Worm (Caenorhabditis elegans) whole organism, midembryonic: ENCODE measurements around the gene gmap-2.

Experiments used
- T22C8.4 ChIP-seq: fragments of 200-800 bp; sonication (Bioruptor generic); IDR thresholded peaks from 2 replicates; pipeline ENCODE4 v1.3.6; 2022; ENCODE audit warnings: missing genetic modification characterization, missing compliant biosample characterization
- cog-1 ChIP-seq: sonication (generic microtip); optimal IDR thresholded peaks from 2 replicates; lab custom pipeline; 2016; ENCODE audit warnings: missing genetic modification characterization, missing compliant biosample characterization
- flt-1 ChIP-seq: fragments of 200-800 bp; sonication (Bioruptor generic); IDR thresholded peaks from 2 replicates; pipeline ENCODE4 v1.3.6; 2022; ENCODE audit warnings: missing genetic modification characterization, missing compliant biosample characterization
- klf-2 ChIP-seq: fragments of 200-800 bp; sonication (Bioruptor generic); conservative IDR thresholded peaks from 2 replicates; pipeline ENCODE4 v1.3.6; 2022; ENCODE audit warnings: missing genetic modification reagents, missing genetic modification characterization, missing compliant biosample characterization
- med-1 ChIP-seq: sonication (generic microtip); optimal IDR thresholded peaks from 2 replicates; lab custom pipeline; 2017; ENCODE audit warnings: missing genetic modification characterization, mild to moderate bottlenecking, missing compliant biosample characterization, antibody characterized with exemption, missing genetic modification reagents; ENCODE audit not compliant: insufficient read depth
- ref-1 ChIP-seq: fragments of 200-800 bp; sonication (Bioruptor generic); conservative IDR thresholded peaks from 2 replicates; pipeline ENCODE4 v1.3.6; 2022; ENCODE audit warnings: missing genetic modification reagents, missing genetic modification characterization, missing compliant biosample characterization
- tab-1 ChIP-seq: fragments of 200-800 bp; sonication (Bioruptor generic); IDR thresholded peaks from 2 replicates; pipeline ENCODE4 v1.3.6; 2022; ENCODE audit warnings: missing genetic modification characterization, missing compliant biosample characterization
- ztf-23 ChIP-seq: fragments of 200-800 bp; sonication (Bioruptor generic); IDR thresholded peaks from 2 replicates; pipeline ENCODE4 v1.3.6; 2022; ENCODE audit warnings: missing genetic modification reagents, missing genetic modification characterization, missing compliant biosample characterization
- ztf-29 ChIP-seq: fragments of 200-800 bp; sonication (Bioruptor generic); IDR thresholded peaks from 2 replicates; pipeline ENCODE4 v1.3.6; 2022; ENCODE audit warnings: missing genetic modification reagents, missing genetic modification characterization, missing compliant biosample characterization

gmap-2 gene

ce11 chrX:12943166-12943565 is at the start of gene gmap-2:
Gene gmap-2, minus strand, starts transcription at chrX:12943266.
- no peak for TF ChIP-seq cog-1 (tag; lab: Kevin White, UChicago)
- TF ChIP-seq ztf-23 (GFP tag; lab: Robert Waterston, UW), result no peak
- no peak for TF ChIP-seq T22C8.4
- no peak for TF ChIP-seq med-1
- no peak for TF ChIP-seq ztf-29
- TF ChIP-seq tab-1 (GFP tag; lab: Robert Waterston, UW), result no peak
- no peak for TF ChIP-seq klf-2

- TF ChIP-seq ztf-23 (GFP tag; lab: Robert Waterston, UW), result no peak
- TF ChIP-seq klf-2, result no peak
- TF ChIP-seq T22C8.4, result peak; percentile 59; the same call in 1 of the 2 replicates
Measured at ce11 chrX:12990529-12991520, 47.8 kb upstream of the gmap-2 start, which contains the start of the genes F11C1.1 and vwa-8. Gene F11C1.1, minus strand, starts transcription at chrX:12990579. Gene vwa-8, plus strand, starts transcription at chrX:12991470.

ce11 chrX:12989205-12989604 is 46.1 kb upstream of the gmap-2 start, which contains the start of gene F11C1.7:
Gene F11C1.7, plus strand, starts transcription at chrX:12989344.
- peak; percentile 47; the same call in 1 of the 2 replicates for TF ChIP-seq T22C8.4
- TF ChIP-seq klf-2, result no peak

- TF ChIP-seq cog-1 (tag; lab: Kevin White, UChicago) (no peak), flt-1 (GFP tag; lab: Robert Waterston, UW) (no peak), med-1 (no peak), ztf-29 (no peak), T22C8.4 (no peak), ztf-23 (GFP tag; lab: Robert Waterston, UW) (no peak), ref-1 (no peak), klf-2 (no peak), tab-1 (GFP tag; lab: Robert Waterston, UW) (no peak)
Measured at ce11 chrX:12987119-12987518, 44.1 kb upstream of the gmap-2 start, which contains the start of gene mff-1. Gene mff-1, minus strand, starts transcription at chrX:12987219.

ce11 chrX:12982725-12983124 is 39.7 kb upstream of the gmap-2 start:
- no peak for TF ChIP-seq klf-2
- no peak for TF ChIP-seq tab-1 (GFP tag; lab: Robert Waterston, UW)
- no peak for TF ChIP-seq flt-1 (GFP tag; lab: Robert Waterston, UW)
- TF ChIP-seq med-1, result no peak
- no peak for TF ChIP-seq ref-1
- no peak for TF ChIP-seq ztf-29
- TF ChIP-seq ztf-23 (GFP tag; lab: Robert Waterston, UW), result no peak
- no peak for TF ChIP-seq T22C8.4
- no peak for TF ChIP-seq cog-1 (tag; lab: Kevin White, UChicago)

- TF ChIP-seq ztf-23 (GFP tag; lab: Robert Waterston, UW) (no peak), flt-1 (GFP tag; lab: Robert Waterston, UW) (no peak), med-1 (no peak), cog-1 (tag; lab: Kevin White, UChicago) (no peak), tab-1 (GFP tag; lab: Robert Waterston, UW) (no peak), ref-1 (no peak), T22C8.4 (no peak), ztf-29 (no peak), klf-2 (no peak)
Measured at ce11 chrX:12981393-12981792, 38.3 kb upstream of the gmap-2 start, which contains the start of gene scav-4. Gene scav-4, plus strand, starts transcription at chrX:12981775.

- no peak for TF ChIP-seq T22C8.4
- no peak for TF ChIP-seq ref-1
- no peak for TF ChIP-seq flt-1 (GFP tag; lab: Robert Waterston, UW)
- TF ChIP-seq ztf-23 (GFP tag; lab: Robert Waterston, UW), result no peak
- TF ChIP-seq med-1, result no peak
- no peak for TF ChIP-seq klf-2
- no peak for TF ChIP-seq ztf-29
- no peak for TF ChIP-seq tab-1 (GFP tag; lab: Robert Waterston, UW)
- TF ChIP-seq cog-1 (tag; lab: Kevin White, UChicago), result no peak
Measured at ce11 chrX:12979747-12980146, 36.7 kb upstream of the gmap-2 start.

ce11 chrX:12978569-12978968 is 35.5 kb upstream of the gmap-2 start:
- TF ChIP-seq flt-1 (GFP tag; lab: Robert Waterston, UW) (no peak), ref-1 (no peak), ztf-29 (no peak), T22C8.4 (no peak), med-1 (no peak), cog-1 (tag; lab: Kevin White, UChicago) (no peak), ztf-23 (GFP tag; lab: Robert Waterston, UW) (no peak), tab-1 (GFP tag; lab: Robert Waterston, UW) (no peak), klf-2 (no peak)

- TF ChIP-seq ztf-29, result no peak
- TF ChIP-seq tab-1 (GFP tag; lab: Robert Waterston, UW), result no peak
- TF ChIP-seq med-1, result no peak
- no peak for TF ChIP-seq flt-1 (GFP tag; lab: Robert Waterston, UW)
- no peak for TF ChIP-seq klf-2
- no peak for TF ChIP-seq ref-1
Measured at ce11 chrX:12977451-12977850, 34.4 kb upstream of the gmap-2 start, which contains the start of gene F11C1.9. Gene F11C1.9, minus strand, starts transcription at chrX:12977551.

ce11 chrX:12976774-12977173 is 33.7 kb upstream of the gmap-2 start, which contains the start of the genes F11C1.4 and F11C1.10:
Gene F11C1.4, plus strand, starts transcription at chrX:12977074.
Gene F11C1.10, plus strand, starts transcription at chrX:12977082.
- no peak for TF ChIP-seq T22C8.4
- no peak for TF ChIP-seq tab-1 (GFP tag; lab: Robert Waterston, UW)
- no peak for TF ChIP-seq ref-1
- TF ChIP-seq flt-1 (GFP tag; lab: Robert Waterston, UW), result no peak
- no peak for TF ChIP-seq ztf-23 (GFP tag; lab: Robert Waterston, UW)
- no peak for TF ChIP-seq med-1
- no peak for TF ChIP-seq ztf-29
- TF ChIP-seq cog-1 (tag; lab: Kevin White, UChicago), result no peak
- no peak for TF ChIP-seq klf-2
